Worm (Caenorhabditis elegans) whole organism, midembryonic: ENCODE data around the gene C18G1.6.
"Not testable (repeated sequence)": the region's sequence is repeated elsewhere in the genome, so short reads cannot be mapped to it uniquely, and the experiment has no call there.

Experiments
- T22C8.4 ChIP-seq: fragments of 200-800 bp; sonication (Bioruptor generic); IDR thresholded peaks from 2 replicates; pipeline ENCODE4 v1.3.6; 2022; ENCODE audit warnings: missing genetic modification characterization, missing compliant biosample characterization
- cog-1 ChIP-seq: sonication (generic microtip); optimal IDR thresholded peaks from 2 replicates; lab custom pipeline; 2016; ENCODE audit warnings: missing genetic modification characterization, missing compliant biosample characterization
- flt-1 ChIP-seq: fragments of 200-800 bp; sonication (Bioruptor generic); IDR thresholded peaks from 2 replicates; pipeline ENCODE4 v1.3.6; 2022; ENCODE audit warnings: missing genetic modification characterization, missing compliant biosample characterization
- klf-2 ChIP-seq: fragments of 200-800 bp; sonication (Bioruptor generic); conservative IDR thresholded peaks from 2 replicates; pipeline ENCODE4 v1.3.6; 2022; ENCODE audit warnings: missing genetic modification reagents, missing genetic modification characterization, missing compliant biosample characterization
- med-1 ChIP-seq: sonication (generic microtip); optimal IDR thresholded peaks from 2 replicates; lab custom pipeline; 2017; ENCODE audit warnings: missing genetic modification characterization, mild to moderate bottlenecking, missing compliant biosample characterization, antibody characterized with exemption, missing genetic modification reagents; ENCODE audit not compliant: insufficient read depth
- ref-1 ChIP-seq: fragments of 200-800 bp; sonication (Bioruptor generic); conservative IDR thresholded peaks from 2 replicates; pipeline ENCODE4 v1.3.6; 2022; ENCODE audit warnings: missing genetic modification reagents, missing genetic modification characterization, missing compliant biosample characterization
- tab-1 ChIP-seq: fragments of 200-800 bp; sonication (Bioruptor generic); IDR thresholded peaks from 2 replicates; pipeline ENCODE4 v1.3.6; 2022; ENCODE audit warnings: missing genetic modification characterization, missing compliant biosample characterization
- ztf-23 ChIP-seq: fragments of 200-800 bp; sonication (Bioruptor generic); IDR thresholded peaks from 2 replicates; pipeline ENCODE4 v1.3.6; 2022; ENCODE audit warnings: missing genetic modification reagents, missing genetic modification characterization, missing compliant biosample characterization
- ztf-29 ChIP-seq: fragments of 200-800 bp; sonication (Bioruptor generic); IDR thresholded peaks from 2 replicates; pipeline ENCODE4 v1.3.6; 2022; ENCODE audit warnings: missing genetic modification reagents, missing genetic modification characterization, missing compliant biosample characterization

The C18G1.6 gene

DNA sequence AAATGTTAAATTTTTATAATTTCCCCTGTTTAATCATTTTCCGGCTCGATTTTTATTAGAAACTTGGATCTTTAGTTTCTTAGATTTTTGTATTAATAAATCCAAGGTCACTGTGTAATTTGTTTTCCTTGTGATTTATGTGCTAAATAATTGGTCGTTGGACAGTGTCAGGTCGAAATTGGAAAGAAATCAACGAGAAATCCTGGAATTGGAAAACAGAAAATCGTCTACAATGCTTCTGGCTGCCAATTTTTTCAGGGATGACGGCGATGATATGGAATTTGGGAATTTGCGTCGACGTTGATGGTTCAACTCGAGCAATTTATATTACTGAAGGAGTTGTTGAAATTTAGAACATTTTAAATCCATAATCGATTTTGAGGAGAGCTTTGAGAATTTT lies 15.8 kb upstream of the C18G1.6 start:
- TF ChIP-seq ztf-23 = no peak
- no peak for TF ChIP-seq ref-1 (GFP tag; lab: Robert Waterston, UW)
- no peak for TF ChIP-seq cog-1
- TF ChIP-seq med-1 (GFP tag; lab: Kevin White, UChicago) = no peak
- no peak for TF ChIP-seq ztf-29 (GFP tag; lab: Robert Waterston, UW)

ce11 chrV:4737727-4738126 lies 12.7 kb upstream of the C18G1.6 start, which contains the start of gene F39G3.2:
TSS of gene F39G3.2 (plus strand) at chrV:4737831.
- TF ChIP-seq tab-1 (GFP tag; lab: Robert Waterston, UW) (no peak), cog-1 (no peak), med-1 (GFP tag; lab: Kevin White, UChicago) (no peak), ref-1 (GFP tag; lab: Robert Waterston, UW) (no peak), flt-1 (GFP tag; lab: Robert Waterston, UW) (no peak), ztf-29 (GFP tag; lab: Robert Waterston, UW) (no peak)

DNA sequence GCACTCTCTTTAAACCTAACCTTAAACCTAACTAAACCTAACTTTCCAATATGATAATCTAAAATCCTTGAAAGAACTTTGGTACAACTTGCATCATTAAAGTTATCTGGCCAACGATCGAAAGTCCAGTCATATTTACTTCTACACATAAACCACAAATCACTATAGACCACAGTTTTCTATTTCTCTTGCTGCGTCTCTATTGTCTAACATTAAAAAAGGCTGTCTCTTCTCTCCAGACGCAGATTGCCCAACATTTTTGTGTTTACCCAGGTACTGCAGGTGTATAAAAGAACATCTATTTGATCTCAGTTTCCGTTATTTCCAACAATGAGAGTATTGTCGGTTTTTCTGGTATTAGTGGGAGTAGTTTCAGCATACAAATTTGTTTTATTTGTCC lies 8.2 kb upstream of the C18G1.6 start, which contains the start of gene ugt-61:
ugt-61 (plus strand) TSS at position 233 of the 400 bp plus-strand sequence.
- TF ChIP-seq flt-1 (GFP tag; lab: Robert Waterston, UW) (no peak), ztf-23 (no peak), ref-1 (GFP tag; lab: Robert Waterston, UW) (no peak), cog-1 (no peak), T22C8.4 (GFP tag; lab: Robert Waterston, UW) (no peak)

DNA sequence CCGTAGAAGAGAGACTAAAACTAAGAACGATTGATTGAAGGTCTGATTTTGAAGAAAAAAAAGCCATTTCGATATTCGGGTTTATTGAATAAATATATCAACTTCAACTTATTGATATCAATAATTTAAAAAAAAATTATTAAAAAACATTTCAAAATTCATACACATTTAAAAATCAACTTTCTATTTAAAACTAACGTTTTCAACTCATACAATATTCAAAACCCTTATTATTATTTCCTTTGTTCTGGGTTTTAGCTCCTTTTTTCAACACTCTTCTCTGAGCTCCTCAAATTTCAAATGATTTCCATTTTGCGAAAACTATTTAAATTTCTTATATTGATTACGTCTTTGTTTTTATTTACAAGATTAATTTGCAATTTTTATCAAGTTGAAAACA lies 5.1 kb upstream of the C18G1.6 start, which contains the start of gene C18G1.7:
C18G1.7 (plus strand) TSS at position 301 of the 400 bp plus-strand sequence.
- TF ChIP-seq klf-2 (GFP tag; lab: Robert Waterston, UW) = no peak
- TF ChIP-seq tab-1 (GFP tag; lab: Robert Waterston, UW) = no peak
- TF ChIP-seq cog-1 = no peak
- no peak for TF ChIP-seq ztf-29 (GFP tag; lab: Robert Waterston, UW)
- no peak for TF ChIP-seq ztf-23
- no peak for TF ChIP-seq ref-1 (GFP tag; lab: Robert Waterston, UW)
- no peak for TF ChIP-seq flt-1 (GFP tag; lab: Robert Waterston, UW)

DNA sequence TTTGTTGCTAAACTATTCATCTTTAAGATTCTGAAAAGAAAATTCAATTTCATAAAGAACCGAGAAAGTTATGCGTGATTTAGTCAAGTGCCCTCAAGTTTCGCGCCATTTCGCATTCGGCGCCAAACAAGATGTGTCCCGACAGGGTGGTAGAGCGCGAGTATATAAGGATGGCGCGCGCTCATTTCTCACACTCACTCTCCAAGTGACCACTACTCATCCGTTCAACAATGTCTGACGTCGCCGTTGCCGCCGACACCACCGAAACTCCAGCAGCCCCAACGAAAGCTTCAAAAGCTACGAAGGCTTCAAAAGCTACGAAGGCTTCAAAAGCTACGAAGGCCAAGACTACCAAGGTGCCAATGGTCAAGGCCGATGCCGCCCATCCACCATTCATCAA lies 3.7 kb downstream of the C18G1.6 start, which contains the start of gene hil-4:
hil-4 (plus strand) TSS at position 191 of the 400 bp plus-strand sequence.
- TF ChIP-seq cog-1 (no peak), T22C8.4 (GFP tag; lab: Robert Waterston, UW) (no peak), ztf-23 (no peak), med-1 (GFP tag; lab: Kevin White, UChicago) (no peak), ref-1 (GFP tag; lab: Robert Waterston, UW) (no peak), klf-2 (GFP tag; lab: Robert Waterston, UW) (no peak), flt-1 (GFP tag; lab: Robert Waterston, UW) (no peak), tab-1 (GFP tag; lab: Robert Waterston, UW) (no peak), ztf-29 (GFP tag; lab: Robert Waterston, UW) (no peak)

- no peak for TF ChIP-seq med-1 (GFP tag; lab: Kevin White, UChicago)
Measured at ce11 chrV:4754684-4755211, 4.4 kb downstream of the C18G1.6 start.

ce11 chrV:4755308-4756029 lies 5.1 kb downstream of the C18G1.6 start, which contains the start of gene pgl-3:
TSS of gene pgl-3 (plus strand) at chrV:4755979.
- TF ChIP-seq cog-1 = no peak
- TF ChIP-seq med-1 (GFP tag; lab: Kevin White, UChicago) = no peak
- TF ChIP-seq ztf-29 (GFP tag; lab: Robert Waterston, UW) = no peak
- no peak for TF ChIP-seq flt-1 (GFP tag; lab: Robert Waterston, UW)
- no peak for TF ChIP-seq T22C8.4 (GFP tag; lab: Robert Waterston, UW)
- TF ChIP-seq ref-1 (GFP tag; lab: Robert Waterston, UW) = no peak
- no peak for TF ChIP-seq klf-2 (GFP tag; lab: Robert Waterston, UW)
- TF ChIP-seq tab-1 (GFP tag; lab: Robert Waterston, UW) = no peak
- TF ChIP-seq ztf-23 = no peak

DNA sequence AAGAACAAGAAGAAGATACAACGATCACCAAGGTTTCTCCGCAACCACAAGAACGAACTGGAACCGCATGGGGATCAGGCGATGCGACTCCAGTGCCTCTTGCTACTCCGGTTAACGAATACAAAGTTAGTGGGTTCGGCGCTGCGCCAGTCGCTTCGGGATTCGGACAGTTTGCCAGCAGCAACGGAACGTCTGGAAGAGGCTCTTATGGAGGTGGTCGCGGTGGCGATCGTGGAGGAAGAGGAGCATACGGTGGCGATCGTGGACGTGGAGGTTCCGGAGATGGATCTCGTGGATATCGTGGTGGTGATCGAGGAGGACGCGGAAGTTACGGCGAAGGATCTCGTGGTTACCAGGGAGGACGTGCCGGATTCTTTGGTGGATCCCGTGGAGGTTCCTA lies 7.6 kb downstream of the C18G1.6 start:
- TF ChIP-seq tab-1 (GFP tag; lab: Robert Waterston, UW) (no peak), ztf-23 (no peak), ztf-29 (GFP tag; lab: Robert Waterston, UW) (no peak), flt-1 (GFP tag; lab: Robert Waterston, UW) (no peak), T22C8.4 (GFP tag; lab: Robert Waterston, UW) (no peak), ref-1 (GFP tag; lab: Robert Waterston, UW) (no peak), med-1 (GFP tag; lab: Kevin White, UChicago) (no peak), klf-2 (GFP tag; lab: Robert Waterston, UW) (no peak), cog-1 (no peak)

ce11 chrV:4758540-4758939 lies 8.1 kb downstream of the C18G1.6 start:
- TF ChIP-seq klf-2 (GFP tag; lab: Robert Waterston, UW) (no peak), ztf-23 (no peak), ztf-29 (GFP tag; lab: Robert Waterston, UW) (no peak), flt-1 (GFP tag; lab: Robert Waterston, UW) (no peak), cog-1 (no peak)

ce11 chrV:4760674-4761073 lies 10.3 kb downstream of the C18G1.6 start, which contains the start of gene bgnt-1.4:
TSS of gene bgnt-1.4 (plus strand) at chrV:4760974.
- TF ChIP-seq T22C8.4 (GFP tag; lab: Robert Waterston, UW); cog-1; med-1 (GFP tag; lab: Kevin White, UChicago): not testable (repeated sequence)
